Fruit fly (Drosophila melanogaster) whole organism, embryonic: ENCODE results near the gene obst-G.

Experiments used
- C15 ChIP-seq: fragments of 200-800 bp; sonication (Bioruptor generic); IDR thresholded peaks from 3 replicates; pipeline ENCODE4 v1.3.6; 2022; ENCODE audit warnings: missing biosample characterization, missing genetic modification characterization
- CG13296 ChIP-seq: fragments of 200-800 bp; sonication (Bioruptor generic); optimal IDR thresholded peaks from 3 replicates; lab custom pipeline; 2018; ENCODE audit warnings: missing biosample characterization, mild to moderate bottlenecking, missing genetic modification characterization
- CG1529 ChIP-seq: fragments of 200-800 bp; sonication (Bioruptor generic); optimal IDR thresholded peaks from 3 replicates; lab custom pipeline; 2018; ENCODE audit warnings: missing biosample characterization, missing genetic modification characterization
- CG1602 ChIP-seq: fragments of 200-800 bp; sonication (Bioruptor generic); optimal IDR thresholded peaks from 3 replicates; lab custom pipeline; 2016; ENCODE audit warnings: missing biosample characterization, missing genetic modification characterization
- CG7839 ChIP-seq: fragments of 200-800 bp; sonication (Bioruptor generic); optimal IDR thresholded peaks from 3 replicates; lab custom pipeline; 2018; ENCODE audit warnings: missing biosample characterization, mild to moderate bottlenecking, missing genetic modification characterization, moderate library complexity
- H15 ChIP-seq: fragments of 200-800 bp; sonication (Bioruptor generic); IDR thresholded peaks from 3 replicates; pipeline ENCODE4 v1.3.6; 2022; ENCODE audit warnings: missing biosample characterization, missing genetic modification characterization
- ewg ChIP-seq: fragments of 200-800 bp; sonication (Bioruptor generic); optimal IDR thresholded peaks from 3 replicates; lab custom pipeline; 2017; ENCODE audit warnings: mild to moderate bottlenecking, missing biosample characterization, missing genetic modification reagents, missing genetic modification characterization
- gt ChIP-seq: fragments of 200-800 bp; sonication (Bioruptor generic); IDR thresholded peaks from 2 replicates; pipeline ENCODE4 v1.3.6; 2022; ENCODE audit warnings: missing biosample characterization, missing genetic modification characterization
- her ChIP-seq: fragments of 200-800 bp; sonication (Bioruptor generic); optimal IDR thresholded peaks from 2 replicates; lab custom pipeline; 2016; ENCODE audit warnings: missing biosample characterization, missing genetic modification characterization
- slbo ChIP-seq: fragments of 200-800 bp; sonication (Bioruptor generic); IDR thresholded peaks from 2 replicates; pipeline ENCODE4 v1.3.6; 2022; ENCODE audit warnings: missing biosample characterization, missing genetic modification characterization
- twi ChIP-seq: fragments of 200-800 bp; optimal IDR thresholded peaks from 2 replicates; lab custom pipeline; 2019; ENCODE audit warnings: missing biosample characterization, mild to moderate bottlenecking, missing genetic modification characterization, moderate library complexity

DNA sequence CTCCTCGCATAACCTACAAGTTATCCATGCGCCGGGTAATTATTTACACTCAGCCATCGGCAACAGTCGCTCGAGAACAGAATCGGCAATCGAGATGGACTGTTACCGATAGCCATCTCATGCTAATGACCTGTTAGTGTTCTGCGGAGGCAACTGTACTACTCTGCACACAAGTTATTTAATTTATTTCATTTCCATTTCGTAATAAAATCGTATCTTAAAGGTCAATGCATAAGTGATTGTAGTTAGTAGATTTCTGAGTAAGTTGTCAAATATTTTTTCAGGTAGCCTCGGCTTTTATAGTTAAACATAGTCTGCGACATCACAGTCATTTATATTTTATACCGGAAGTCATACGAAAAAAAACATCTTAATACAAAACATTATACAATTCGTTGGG is 31.9 kb downstream of the obst-G start, which contains the start of gene CG11588:
- TF ChIP-seq slbo (no peak), H15 (GFP tag; lab: Robert Waterston, UW) (no peak), twi (tag; lab: Kevin White, UChicago) (no peak), gt (no peak), ewg (GFP tag; lab: Kevin White, UChicago) (no peak), CG1529 (GFP tag; lab: Kevin White, UChicago) (no peak), CG7839 (no peak), her (GFP tag; lab: Kevin White, UChicago) (no peak), CG13296 (GFP tag; lab: Kevin White, UChicago) (no peak), C15 (no peak), CG1602 (GFP tag; lab: Kevin White, UChicago) (no peak)
